Fruit fly (Drosophila melanogaster) whole organism, pupa: ENCODE results near the gene Cngl.

Experiments used
- CG10348 ChIP-seq: fragments of 200-800 bp; sonication (Bioruptor generic); IDR thresholded peaks from 2 replicates; pipeline ENCODE4 v1.3.6; 2022; ENCODE audit warnings: missing biosample characterization, missing genetic modification characterization
- CG12605 ChIP-seq: fragments of 200-800 bp; sonication (Bioruptor generic); IDR thresholded peaks from 2 replicates; pipeline ENCODE4 v1.3.6; 2022; ENCODE audit warnings: missing biosample characterization, missing genetic modification characterization
- CG15710 ChIP-seq: fragments of 200-800 bp; sonication (Bioruptor generic); optimal IDR thresholded peaks from 2 replicates; lab custom pipeline; 2018; ENCODE audit warnings: missing biosample characterization, mild to moderate bottlenecking, missing genetic modification characterization, moderate library complexity
- CG17806 ChIP-seq: fragments of 200-800 bp; sonication (Bioruptor generic); optimal IDR thresholded peaks from 2 replicates; lab custom pipeline; 2018; ENCODE audit warnings: missing biosample characterization, mild to moderate bottlenecking, missing genetic modification characterization, moderate library complexity
- CG32121 ChIP-seq: fragments of 200-800 bp; sonication (Bioruptor generic); IDR thresholded peaks from 2 replicates; pipeline ENCODE4 v1.3.6; 2022; ENCODE audit warnings: missing biosample characterization, missing genetic modification characterization
- CG4496 ChIP-seq: fragments of 200-800 bp; sonication (Bioruptor generic); IDR thresholded peaks from 3 replicates; pipeline ENCODE4 v1.3.6; 2022; ENCODE audit warnings: missing biosample characterization, missing genetic modification characterization
- CG8159 ChIP-seq: fragments of 200-800 bp; sonication (Bioruptor generic); optimal IDR thresholded peaks from 3 replicates; lab custom pipeline; 2018; ENCODE audit warnings: missing biosample characterization, mild to moderate bottlenecking, missing genetic modification characterization, moderate library complexity
- CG9948 ChIP-seq: fragments of 200-800 bp; sonication (Bioruptor generic); optimal IDR thresholded peaks from 2 replicates; lab custom pipeline; 2018; ENCODE audit warnings: missing biosample characterization, mild to moderate bottlenecking, missing genetic modification characterization, moderate library complexity
- D1 ChIP-seq: fragments of 200-800 bp; sonication (Bioruptor generic); optimal IDR thresholded peaks from 2 replicates; lab custom pipeline; 2018; ENCODE audit warnings: missing biosample characterization, mild to moderate bottlenecking, missing genetic modification characterization, moderate library complexity
- EcR ChIP-seq: fragments of 200-800 bp; sonication (Bioruptor generic); optimal IDR thresholded peaks from 3 replicates; lab custom pipeline; 2019; ENCODE audit warnings: missing biosample characterization, missing genetic modification characterization, mild to moderate bottlenecking, moderate library complexity, missing genetic modification reagents
- Ets98B ChIP-seq: fragments of 200-800 bp; sonication (Bioruptor generic); IDR thresholded peaks from 2 replicates; pipeline ENCODE4 v1.3.6; 2022; ENCODE audit warnings: missing biosample characterization, missing genetic modification characterization
- Snoo ChIP-seq: fragments of 200-800 bp; sonication (Bioruptor generic); optimal IDR thresholded peaks from 3 replicates; lab custom pipeline; 2017; ENCODE audit warnings: missing biosample characterization, mild to moderate bottlenecking, missing genetic modification characterization, inconsistent platforms
- fd96Ca ChIP-seq: fragments of 200-800 bp; sonication (Bioruptor generic); IDR thresholded peaks from 3 replicates; pipeline ENCODE4 v1.3.6; 2022; ENCODE audit warnings: missing biosample characterization, missing genetic modification characterization
- rn ChIP-seq: fragments of 200-800 bp; sonication (Bioruptor generic); IDR thresholded peaks from 2 replicates; pipeline ENCODE4 v1.3.6; 2022; ENCODE audit warnings: missing biosample characterization, missing genetic modification characterization

dm6 chrX:15490519-15490918 is 49.5 kb upstream of the Cngl start:
- TF ChIP-seq CG4496 (GFP tag; lab: Robert Waterston, UW), result no peak
- no peak for TF ChIP-seq fd96Ca (GFP tag; lab: Robert Waterston, UW)
- no peak for TF ChIP-seq CG17806 (tag; lab: Kevin White, UChicago)
- TF ChIP-seq rn (GFP tag; lab: Robert Waterston, UW), result no peak
- TF ChIP-seq CG8159 (tag; lab: Kevin White, UChicago), result no peak
- TF ChIP-seq D1, result no peak
- no peak for TF ChIP-seq CG10348 (GFP tag; lab: Robert Waterston, UW)
- no peak for TF ChIP-seq Snoo
- TF ChIP-seq CG32121 (GFP tag; lab: Robert Waterston, UW), result no peak
- TF ChIP-seq EcR (GFP tag; lab: Kevin White, UChicago), result no peak
- no peak for TF ChIP-seq CG12605
- TF ChIP-seq CG15710 (tag; lab: Kevin White, UChicago), result no peak
- no peak for TF ChIP-seq CG9948 (tag; lab: Kevin White, UChicago)
- TF ChIP-seq Ets98B (GFP tag; lab: Robert Waterston, UW), result no peak
